Fruit fly (Drosophila melanogaster): ENCODE data around the gene PH4alphaNE1.

The PH4alphaNE1 gene

DNA sequence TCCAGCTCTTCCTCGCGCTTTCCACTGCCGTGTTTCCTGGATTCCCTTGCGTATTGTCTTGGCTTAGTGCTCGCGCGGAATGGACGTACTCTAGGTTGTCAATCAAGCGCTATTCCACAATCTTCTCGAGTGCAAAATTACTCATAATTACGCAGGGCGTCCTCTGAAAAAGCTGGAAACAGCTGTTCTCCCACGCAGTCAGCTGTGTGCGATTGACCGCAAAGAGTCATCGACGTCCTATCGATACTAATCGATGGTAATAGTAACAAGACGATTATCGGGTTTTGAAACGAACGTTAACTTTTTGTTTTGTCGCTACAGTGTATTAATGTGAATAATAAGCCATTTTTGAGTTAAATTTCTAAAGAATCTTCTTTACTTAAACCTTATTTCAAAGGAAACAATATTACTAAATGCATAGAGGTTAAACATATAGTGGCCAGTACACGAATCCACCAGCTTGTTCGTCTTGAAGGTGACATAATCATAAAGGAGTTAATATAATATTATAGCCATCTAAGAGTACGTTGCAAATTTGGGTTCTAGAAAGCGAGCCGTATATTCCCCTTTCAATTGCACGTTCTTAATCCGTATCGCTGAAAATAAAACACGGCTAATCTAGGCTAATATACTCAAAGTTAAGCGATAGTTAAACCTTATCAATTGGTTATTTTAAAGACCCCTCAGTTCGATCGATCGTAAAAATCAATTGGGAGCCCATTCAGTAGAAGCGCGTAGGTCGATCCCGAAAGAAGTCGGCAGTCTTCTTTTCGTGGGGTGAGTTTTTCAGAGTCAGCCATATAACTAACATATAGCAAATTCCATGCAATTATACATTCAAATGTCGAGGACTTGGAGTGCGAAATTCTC lies 40.8 kb downstream of the PH4alphaNE1 start, which contains the start of the genes CG2224 and CDase (continued):
- no peak for TF ChIP-seq CG14667 (GFP tag; IDR thresholded peaks at IDR 0.05)
- no peak for TF ChIP-seq CG17328 (GFP tag; IDR thresholded peaks at IDR 0.05)
- TF ChIP-seq Doc3 (GFP tag; IDR thresholded peaks at IDR 0.05; ENCODE audit: partially characterized antibody) = peak; percentile 88
- TF ChIP-seq HLHmδ (GFP tag; optimal IDR thresholded peaks at IDR 0.05) = no peak
- no peak for TF ChIP-seq Hr3 (GFP tag; optimal IDR thresholded peaks at IDR 0.05)
- TF ChIP-seq tin (GFP tag; optimal IDR thresholded peaks at IDR 0.05) = no peak
- peak; percentile 90; the same call in 2 of the 3 replicates for TF ChIP-seq Opbp (GFP tag; IDR thresholded peaks at IDR 0.05; ENCODE audit: partially characterized antibody)
- no peak for TF ChIP-seq CG6765 (GFP tag; optimal IDR thresholded peaks at IDR 0.05)
- no peak for TF ChIP-seq Sox102F (GFP tag; optimal IDR thresholded peaks at IDR 0.05)
- peak; percentile 98 for TF ChIP-seq CG34224 (GFP tag; IDR thresholded peaks at IDR 0.05; ENCODE audit: partially characterized antibody)
- TF ChIP-seq Dfd (GFP tag; optimal IDR thresholded peaks at IDR 0.05) = no peak
- TF ChIP-seq Rx (GFP tag; IDR thresholded peaks at IDR 0.05) = no peak
- no peak for TF ChIP-seq Neu2 (GFP tag; optimal IDR thresholded peaks at IDR 0.05; ENCODE audit: borderline replicate concordance)
- no peak for TF ChIP-seq run (tag; optimal IDR thresholded peaks at IDR 0.05)
- no peak for TF ChIP-seq CG2199 (GFP tag; IDR thresholded peaks at IDR 0.05)
- TF ChIP-seq CG12659 (GFP tag; optimal IDR thresholded peaks at IDR 0.05) = no peak
- TF ChIP-seq CG7271 (tag; optimal IDR thresholded peaks at IDR 0.05) = no peak
- no peak for TF ChIP-seq CG12236 (GFP tag; optimal IDR thresholded peaks at IDR 0.05)
- no peak for TF ChIP-seq CG13624 (GFP tag; optimal IDR thresholded peaks at IDR 0.05)
- peak; percentile 84 for TF ChIP-seq CG16813 (GFP tag; IDR thresholded peaks at IDR 0.05; ENCODE audit: partially characterized antibody)
- TF ChIP-seq Hey (tag; optimal IDR thresholded peaks at IDR 0.05) = no peak
- peak; percentile 47 for TF ChIP-seq stwl (tag; optimal IDR thresholded peaks at IDR 0.05)
- TF ChIP-seq CG15269 (tag; optimal IDR thresholded peaks at IDR 0.05) = no peak
- no peak for TF ChIP-seq CG5953 (GFP tag; IDR thresholded peaks at IDR 0.05)
- no peak for TF ChIP-seq CG16863 (GFP tag; optimal IDR thresholded peaks at IDR 0.05)
- no peak for TF ChIP-seq CG6854 (GFP tag; optimal IDR thresholded peaks at IDR 0.05)
- no peak for TF ChIP-seq ab (GFP tag; optimal IDR thresholded peaks at IDR 0.05)
- TF ChIP-seq ken (GFP tag; IDR thresholded peaks at IDR 0.05) = no peak
- TF ChIP-seq CG7987 (GFP tag; optimal IDR thresholded peaks at IDR 0.05) = no peak
- no peak for TF ChIP-seq sqz (GFP tag; optimal IDR thresholded peaks at IDR 0.05)
- TF ChIP-seq Ets65A (GFP tag) = peak; percentile 35
- peak; percentile 77; the same call in 2 of the 3 replicates for TF ChIP-seq sr (GFP tag; IDR thresholded peaks at IDR 0.05)
- TF ChIP-seq CG1603 (tag; optimal IDR thresholded peaks at IDR 0.05) = peak; percentile 57
- TF ChIP-seq Ets97D (GFP tag; optimal IDR thresholded peaks at IDR 0.05) = no peak
- TF ChIP-seq CG1233 (GFP tag; optimal IDR thresholded peaks at IDR 0.05) = no peak
- no peak for TF ChIP-seq ap (GFP tag; IDR thresholded peaks at IDR 0.05)
- TF ChIP-seq CG12299 (tag; optimal IDR thresholded peaks at IDR 0.05) = no peak
- TF ChIP-seq YL-1 (GFP tag; optimal IDR thresholded peaks at IDR 0.05) = no peak
- no peak for TF ChIP-seq CG11247 (GFP tag; IDR thresholded peaks at IDR 0.05)
- no peak for TF ChIP-seq CG16815 (GFP tag; optimal IDR thresholded peaks at IDR 0.05)
- peak; percentile 91 for TF ChIP-seq Dll (GFP tag; IDR thresholded peaks at IDR 0.05; ENCODE audit: partially characterized antibody)
- TF ChIP-seq CG8944 (GFP tag; optimal IDR thresholded peaks at IDR 0.05) = no peak
- no peak for TF ChIP-seq fd102C (GFP tag; optimal IDR thresholded peaks at IDR 0.05)
- TF ChIP-seq Awh (GFP tag; IDR thresholded peaks at IDR 0.05) = no peak
- no peak for TF ChIP-seq CG2889 (GFP tag; IDR thresholded peaks at IDR 0.05)
- no peak for TF ChIP-seq Blimp-1 (GFP tag; optimal IDR thresholded peaks at IDR 0.05)
- no peak for TF ChIP-seq CG2712 (tag; optimal IDR thresholded peaks at IDR 0.05)
- peak; percentile 28 for TF ChIP-seq CTCF (GFP tag; optimal IDR thresholded peaks at IDR 0.05)
- no peak for TF ChIP-seq gcm2 (GFP tag; optimal IDR thresholded peaks at IDR 0.05)
- TF ChIP-seq crc (GFP tag; optimal IDR thresholded peaks at IDR 0.05) = no peak
